Fruit fly (Drosophila melanogaster) whole organism, embryonic: ENCODE measurements around the gene spn-F.
A peak's percentile ranks its signal among the peaks of the same experiment; 100 is the strongest.

Experiments used
- Aef1 ChIP-seq: fragments of 200-800 bp; sonication (Bioruptor generic); IDR thresholded peaks from 3 replicates; pipeline ENCODE4 v1.3.6; 2022; ENCODE audit warnings: missing biosample characterization, missing genetic modification characterization
- Bdp1 ChIP-seq: fragments of 200-800 bp; sonication (Bioruptor generic); optimal IDR thresholded peaks from 3 replicates; lab custom pipeline; 2016; ENCODE audit warnings: missing biosample characterization, missing genetic modification characterization
- CG11456 ChIP-seq: fragments of 200-800 bp; sonication (Bioruptor generic); IDR thresholded peaks from 3 replicates; pipeline ENCODE4 v1.3.6; 2022; ENCODE audit warnings: missing biosample characterization, missing genetic modification characterization
- CG13424 ChIP-seq: fragments of 200-800 bp; sonication (Bioruptor generic); optimal IDR thresholded peaks from 2 replicates; lab custom pipeline; 2019; ENCODE audit warnings: missing biosample characterization, mild to moderate bottlenecking, missing genetic modification characterization, moderate library complexity
- CG14965 ChIP-seq: fragments of 200-800 bp; sonication (Bioruptor generic); optimal IDR thresholded peaks from 2 replicates; lab custom pipeline; 2016; ENCODE audit warnings: missing biosample characterization, missing genetic modification characterization, borderline replicate concordance
- CG15011 ChIP-seq: fragments of 200-800 bp; sonication (Bioruptor generic); optimal IDR thresholded peaks from 3 replicates; lab custom pipeline; 2018; ENCODE audit warnings: missing biosample characterization, mild to moderate bottlenecking, missing genetic modification characterization
- CG15073 ChIP-seq: fragments of 200-800 bp; sonication (Bioruptor generic); optimal IDR thresholded peaks from 2 replicates; lab custom pipeline; 2016; ENCODE audit warnings: missing biosample characterization, missing genetic modification characterization
- CG15696 ChIP-seq: fragments of 200-800 bp; sonication (Bioruptor generic); optimal IDR thresholded peaks from 2 replicates; lab custom pipeline; 2019; ENCODE audit warnings: missing biosample characterization, mild to moderate bottlenecking, missing genetic modification characterization, moderate library complexity
- CG16779 ChIP-seq: fragments of 200-800 bp; sonication (Bioruptor generic); IDR thresholded peaks from 2 replicates; pipeline ENCODE4 v1.3.6; 2022; ENCODE audit warnings: missing biosample characterization, missing genetic modification characterization
- CG17361 ChIP-seq: fragments of 200-800 bp; sonication (Bioruptor generic); IDR thresholded peaks from 3 replicates; pipeline ENCODE4 v1.3.6; 2022; ENCODE audit warnings: missing biosample characterization, missing genetic modification characterization
- CG17612 ChIP-seq: fragments of 200-800 bp; sonication (Bioruptor generic); IDR thresholded peaks from 2 replicates; pipeline ENCODE4 v1.3.6; 2022; ENCODE audit warnings: missing biosample characterization, missing genetic modification characterization
- CG17802 ChIP-seq: fragments of 200-800 bp; sonication (Bioruptor generic); optimal IDR thresholded peaks from 2 replicates; lab custom pipeline; 2018; ENCODE audit warnings: missing biosample characterization, mild to moderate bottlenecking, missing genetic modification characterization, moderate library complexity
- CG17829 ChIP-seq: fragments of 200-800 bp; optimal IDR thresholded peaks from 2 replicates; lab custom pipeline; 2019; ENCODE audit warnings: missing biosample characterization, mild to moderate bottlenecking, missing genetic modification characterization, moderate library complexity
- CG18011 ChIP-seq: fragments of 200-800 bp; sonication (Bioruptor generic); optimal IDR thresholded peaks from 2 replicates; lab custom pipeline; 2017; ENCODE audit warnings: missing biosample characterization, missing genetic modification characterization, mild to moderate bottlenecking, moderate library complexity, missing genotype
- CG18262 ChIP-seq: fragments of 200-800 bp; optimal IDR thresholded peaks from 3 replicates; lab custom pipeline; 2019; ENCODE audit warnings: missing biosample characterization, mild to moderate bottlenecking, missing genetic modification characterization, moderate library complexity
- CG31388 ChIP-seq: fragments of 200-800 bp; sonication (Bioruptor generic); optimal IDR thresholded peaks from 2 replicates; lab custom pipeline; 2016; ENCODE audit warnings: missing biosample characterization, missing genetic modification characterization
- CG32767 ChIP-seq: fragments of 200-800 bp; sonication (Bioruptor generic); IDR thresholded peaks from 2 replicates; pipeline ENCODE4 v1.3.6; 2022; ENCODE audit warnings: missing biosample characterization, missing genetic modification characterization
- CG42726 ChIP-seq: fragments of 200-800 bp; sonication (Bioruptor generic); IDR thresholded peaks from 2 replicates; pipeline ENCODE4 v1.3.6; 2022; ENCODE audit warnings: missing biosample characterization, missing genetic modification characterization; ENCODE audit not compliant: partially characterized antibody
- CG6272 ChIP-seq: fragments of 200-800 bp; sonication (Bioruptor generic); IDR thresholded peaks from 2 replicates; pipeline ENCODE4 v1.3.6; 2022; ENCODE audit warnings: missing biosample characterization, missing genetic modification characterization
- CG6654 ChIP-seq: fragments of 200-800 bp; sonication (Bioruptor generic); optimal IDR thresholded peaks from 2 replicates; lab custom pipeline; 2017; ENCODE audit warnings: missing biosample characterization, mild to moderate bottlenecking, missing genetic modification characterization
- CG8089 ChIP-seq: fragments of 200-800 bp; sonication (Bioruptor generic); optimal IDR thresholded peaks from 3 replicates; lab custom pipeline; 2016; ENCODE audit warnings: missing biosample characterization, missing genetic modification characterization
- CG9797 ChIP-seq: fragments of 200-800 bp; sonication (Bioruptor generic); optimal IDR thresholded peaks from 3 replicates; lab custom pipeline; 2018; ENCODE audit warnings: missing biosample characterization, mild to moderate bottlenecking, missing genetic modification characterization
- Camta ChIP-seq: fragments of 200-800 bp; sonication (Bioruptor generic); optimal IDR thresholded peaks from 2 replicates; lab custom pipeline; 2016; ENCODE audit warnings: missing biosample characterization, missing genetic modification characterization
- Dek ChIP-seq: fragments of 200-800 bp; sonication (Bioruptor generic); optimal IDR thresholded peaks from 3 replicates; lab custom pipeline; 2019; ENCODE audit warnings: missing biosample characterization, mild to moderate bottlenecking, missing genetic modification characterization, moderate library complexity
- Dfd ChIP-seq, 2 experiments: fragments of >200 bp; optimal IDR thresholded peaks; 2 replicates each; lab custom pipeline; 2017; ENCODE audit warnings: missing biosample characterization in 2 of 2, missing genetic modification characterization in 2 of 2
- Doc2 ChIP-seq: fragments of 200-800 bp; sonication (Bioruptor generic); IDR thresholded peaks from 2 replicates; pipeline ENCODE4 v1.3.6; 2022; ENCODE audit warnings: missing biosample characterization, missing genetic modification characterization
- ERR ChIP-seq: fragments of 200-800 bp; sonication (Bioruptor generic); optimal IDR thresholded peaks from 2 replicates; lab custom pipeline; 2016; ENCODE audit warnings: missing biosample characterization, missing genetic modification characterization
- Hand ChIP-seq: fragments of 200-800 bp; sonication (Bioruptor generic); optimal IDR thresholded peaks from 2 replicates; lab custom pipeline; 2017; ENCODE audit warnings: mild to moderate bottlenecking, missing biosample characterization, missing genetic modification reagents, missing genetic modification characterization
- Hmx ChIP-seq: fragments of 200-800 bp; sonication (Bioruptor generic); optimal IDR thresholded peaks from 2 replicates; lab custom pipeline; 2016; ENCODE audit warnings: missing biosample characterization, missing genetic modification characterization
- Nf-YA ChIP-seq: fragments of 200-800 bp; sonication (Bioruptor generic); IDR thresholded peaks from 2 replicates; pipeline ENCODE4 v1.3.6; 2022; ENCODE audit warnings: missing biosample characterization, missing genetic modification characterization
- Sox100B ChIP-seq: fragments of 200-800 bp; sonication (Bioruptor generic); optimal IDR thresholded peaks from 3 replicates; lab custom pipeline; 2018; ENCODE audit warnings: missing biosample characterization, mild to moderate bottlenecking, missing genetic modification characterization
- Ssrp ChIP-seq: fragments of 200-800 bp; sonication (Bioruptor generic); optimal IDR thresholded peaks from 2 replicates; lab custom pipeline; 2018; ENCODE audit warnings: missing biosample characterization, mild to moderate bottlenecking, missing genetic modification characterization, moderate library complexity
- bigmax ChIP-seq: fragments of 200-800 bp; sonication (Bioruptor generic); optimal IDR thresholded peaks from 2 replicates; lab custom pipeline; 2018; ENCODE audit warnings: missing biosample characterization, mild to moderate bottlenecking, missing genetic modification characterization
- br ChIP-seq: fragments of >200 bp; optimal IDR thresholded peaks from 2 replicates; lab custom pipeline; 2017
- corto ChIP-seq: fragments of 200-800 bp; sonication (Bioruptor generic); optimal IDR thresholded peaks from 2 replicates; lab custom pipeline; 2016; ENCODE audit warnings: missing biosample characterization, mild to moderate bottlenecking, missing genetic modification characterization, moderate library complexity
- crc ChIP-seq: fragments of 200-800 bp; sonication (Bioruptor generic); optimal IDR thresholded peaks from 2 replicates; lab custom pipeline; 2016; ENCODE audit warnings: missing biosample characterization, missing genetic modification characterization
- crp ChIP-seq, 2 experiments: fragments of 200-800 bp; sonication (Bioruptor generic); optimal IDR thresholded peaks; 2 replicates in 1 of 2; 3 replicates in 1 of 2; lab custom pipeline; 2017; ENCODE audit warnings: missing biosample characterization in 2 of 2, missing genetic modification characterization in 2 of 2, mild to moderate bottlenecking in 1 of 2, moderate library complexity in 1 of 2
- fru ChIP-seq: fragments of >200 bp; optimal IDR thresholded peaks from 2 replicates; lab custom pipeline; 2017
- fu2 ChIP-seq: fragments of 200-800 bp; sonication (Bioruptor generic); optimal IDR thresholded peaks from 2 replicates; lab custom pipeline; 2016; ENCODE audit warnings: missing biosample characterization, missing genetic modification characterization
- grau ChIP-seq: fragments of 200-800 bp; optimal IDR thresholded peaks from 3 replicates; lab custom pipeline; 2019; ENCODE audit warnings: missing biosample characterization, mild to moderate bottlenecking, missing genetic modification characterization, moderate library complexity
- gro ChIP-seq: fragments of 200-800 bp; sonication (Bioruptor generic); optimal IDR thresholded peaks from 2 replicates; lab custom pipeline; 2016; ENCODE audit warnings: missing biosample characterization, missing genetic modification characterization
- mld ChIP-seq: fragments of 200-800 bp; sonication (Bioruptor generic); IDR thresholded peaks from 3 replicates; pipeline ENCODE4 v1.3.6; 2022; ENCODE audit warnings: missing biosample characterization, missing genetic modification characterization; ENCODE audit not compliant: partially characterized antibody
- p53 ChIP-seq: fragments of 200-800 bp; sonication (Bioruptor generic); optimal IDR thresholded peaks from 2 replicates; lab custom pipeline; 2016; ENCODE audit warnings: missing biosample characterization, missing genetic modification characterization
- run ChIP-seq: fragments of 200-800 bp; sonication (Bioruptor generic); optimal IDR thresholded peaks from 3 replicates; lab custom pipeline; 2018; ENCODE audit warnings: missing biosample characterization, mild to moderate bottlenecking, missing genetic modification characterization
- slbo ChIP-seq: fragments of 200-800 bp; sonication (Bioruptor generic); IDR thresholded peaks from 2 replicates; pipeline ENCODE4 v1.3.6; 2022; ENCODE audit warnings: missing biosample characterization, missing genetic modification characterization
- slou ChIP-seq: fragments of 200-800 bp; sonication (Bioruptor generic); optimal IDR thresholded peaks from 3 replicates; lab custom pipeline; 2016; ENCODE audit warnings: missing biosample characterization, missing genetic modification characterization
- slp2 ChIP-seq: fragments of 200-800 bp; sonication (Bioruptor generic); optimal IDR thresholded peaks from 2 replicates; lab custom pipeline; 2016; ENCODE audit warnings: missing biosample characterization, missing genetic modification characterization
- tin ChIP-seq: fragments of 200-800 bp; sonication (Bioruptor generic); optimal IDR thresholded peaks from 3 replicates; lab custom pipeline; 2016; ENCODE audit warnings: missing biosample characterization, missing genetic modification characterization
- usp ChIP-seq: fragments of >200 bp; optimal IDR thresholded peaks from 2 replicates; lab custom pipeline; 2017; ENCODE audit warnings: missing biosample characterization, missing genetic modification characterization
- vfl ChIP-seq: fragments of 200-800 bp; sonication (Bioruptor generic); optimal IDR thresholded peaks from 2 replicates; lab custom pipeline; 2016; ENCODE audit warnings: missing biosample characterization, missing genetic modification characterization

The spn-F gene

dm6 chr3R:31252093-31252962 is 2.6 kb upstream of the spn-F start, which contains the start of the genes qless and mRpL32 (continued):
- TF ChIP-seq CG18262 = peak; percentile 74
- peak; percentile 65 for TF ChIP-seq Aef1 (GFP tag; lab: Robert Waterston, UW)
- no peak for TF ChIP-seq run
- peak; percentile 11 for TF ChIP-seq slou (GFP tag; lab: Kevin White, UChicago)
- TF ChIP-seq CG32767 (GFP tag; lab: Robert Waterston, UW) = peak; percentile 54
- peak; percentile 41; the same call in 1 of the 2 replicates for TF ChIP-seq CG17612 (GFP tag; lab: Robert Waterston, UW)
- peak; percentile 60 for TF ChIP-seq ERR (GFP tag; lab: Kevin White, UChicago)
- TF ChIP-seq CG42726 (GFP tag; lab: Robert Waterston, UW) = no peak
- TF ChIP-seq CG15073 (GFP tag; lab: Kevin White, UChicago) = no peak
- TF ChIP-seq CG9797 = peak; percentile 42
- peak; percentile 39; the same call in 1 of the 2 replicates for TF ChIP-seq Nf-YA (GFP tag; lab: Robert Waterston, UW)
- TF ChIP-seq usp = no peak
- peak; percentile 94 to 99 for TF ChIP-seq crp (GFP tag; optimal IDR thresholded peaks at IDR 0.05; lab: Kevin White, UChicago)
- no peak for TF ChIP-seq Ssrp (tag; lab: Kevin White, UChicago)
- peak; percentile 36 for TF ChIP-seq vfl (GFP tag; lab: Kevin White, UChicago)
- peak; percentile 48 for TF ChIP-seq slp2 (GFP tag; lab: Kevin White, UChicago)
- TF ChIP-seq CG14965 (GFP tag; lab: Kevin White, UChicago) = no peak
- TF ChIP-seq Sox100B (GFP tag; lab: Kevin White, UChicago) = peak; percentile 46
- TF ChIP-seq Camta = peak; percentile 58
- TF ChIP-seq Doc2 (GFP tag; lab: Robert Waterston, UW) = no peak
- TF ChIP-seq CG16779 (GFP tag; lab: Robert Waterston, UW) = 0 out of 2 replicates have a peak, but pooled peaks have one; percentile 9
- peak; percentile 82 for TF ChIP-seq CG11456
- peak; percentile 82 for TF ChIP-seq tin (GFP tag; lab: Kevin White, UChicago)
- TF ChIP-seq fru = no peak
- TF ChIP-seq bigmax (GFP tag; lab: Kevin White, UChicago) = no peak
- TF ChIP-seq corto (GFP tag; lab: Kevin White, UChicago) = no peak
- TF ChIP-seq p53 (GFP tag; lab: Kevin White, UChicago) = no peak
- TF ChIP-seq CG15696 = peak; percentile 56
- peak; percentile 45 for TF ChIP-seq CG13424 (tag; lab: Kevin White, UChicago)
- TF ChIP-seq CG15011 = no peak
- peak; percentile 79 for TF ChIP-seq CG6272 (GFP tag; lab: Robert Waterston, UW)
- peak; percentile 87 for TF ChIP-seq CG17829 (tag; lab: Kevin White, UChicago)
- peak; percentile 30 for TF ChIP-seq grau
- TF ChIP-seq CG18011 = peak; percentile 29
- peak; percentile 26 for TF ChIP-seq Bdp1
- TF ChIP-seq CG6654 (GFP tag; lab: Kevin White, UChicago) = peak; percentile 95
- TF ChIP-seq crc = peak; percentile 52
- no peak for TF ChIP-seq Dek (tag; lab: Kevin White, UChicago)
- TF ChIP-seq Hmx = no peak
- TF ChIP-seq CG8089 (GFP tag; lab: Kevin White, UChicago) = no peak
- TF ChIP-seq mld (GFP tag; lab: Robert Waterston, UW) = no peak
- TF ChIP-seq CG31388 = peak; percentile 79
- TF ChIP-seq gro = peak; percentile 86
- no peak for TF ChIP-seq Hand (GFP tag; lab: Kevin White, UChicago)
- TF ChIP-seq slbo (GFP tag; lab: Robert Waterston, UW) = peak; percentile 60; the same call in 1 of the 2 replicates
- TF ChIP-seq br (lab: Kevin White, UChicago) = no peak
- TF ChIP-seq CG17802 = no peak
- TF ChIP-seq CG17361 (GFP tag; lab: Robert Waterston, UW) = peak; percentile 86
- peak; percentile 59 for TF ChIP-seq fu2 (GFP tag; lab: Kevin White, UChicago)
- no peak for TF ChIP-seq Dfd (GFP tag; optimal IDR thresholded peaks at IDR 0.05; lab: Kevin White, UChicago)
